Fruit fly (Drosophila melanogaster) whole organism, adult: ENCODE results near the gene CG7560.
A peak's percentile ranks its signal among the peaks of the same experiment; 100 is the strongest.

Source experiments
- CG11617 ChIP-seq: fragments of 200-800 bp; sonication (Bioruptor generic); optimal IDR thresholded peaks from 2 replicates; lab custom pipeline; 2017; ENCODE audit warnings: mild to moderate bottlenecking, missing biosample characterization, missing genetic modification reagents, missing genetic modification characterization
- CG12768 ChIP-seq: fragments of 200-800 bp; sonication (Bioruptor generic); optimal IDR thresholded peaks from 2 replicates; lab custom pipeline; 2017; ENCODE audit warnings: missing biosample characterization, missing genetic modification characterization, mild to moderate bottlenecking, moderate library complexity, missing genetic modification reagents
- CG14711 ChIP-seq: fragments of 200-800 bp; sonication (Bioruptor generic); optimal IDR thresholded peaks from 2 replicates; lab custom pipeline; 2018; ENCODE audit warnings: missing biosample characterization, mild to moderate bottlenecking, missing genetic modification characterization, moderate library complexity
- CG1620 ChIP-seq: fragments of 200-800 bp; sonication (Bioruptor generic); optimal IDR thresholded peaks from 2 replicates; lab custom pipeline; 2016; ENCODE audit warnings: missing biosample characterization, missing genetic modification characterization
- CG33017 ChIP-seq: fragments of 200-800 bp; sonication (Bioruptor generic); optimal IDR thresholded peaks from 2 replicates; lab custom pipeline; 2018; ENCODE audit warnings: missing biosample characterization, mild to moderate bottlenecking, missing genetic modification characterization, moderate library complexity
- CG5204 ChIP-seq: fragments of 200-800 bp; sonication (Bioruptor generic); optimal IDR thresholded peaks from 2 replicates; lab custom pipeline; 2016; ENCODE audit warnings: missing biosample characterization, missing genetic modification characterization
- CG7045 ChIP-seq: fragments of 200-800 bp; sonication (Bioruptor generic); optimal IDR thresholded peaks from 2 replicates; lab custom pipeline; 2017; ENCODE audit warnings: missing biosample characterization, mild to moderate bottlenecking, missing genetic modification characterization
- CG7101 ChIP-seq: fragments of 200-800 bp; sonication (Bioruptor generic); optimal IDR thresholded peaks from 2 replicates; lab custom pipeline; 2018; ENCODE audit warnings: missing biosample characterization, mild to moderate bottlenecking, missing genetic modification characterization, moderate library complexity
- Clk ChIP-seq: fragments of 200-800 bp; sonication (Bioruptor generic); optimal IDR thresholded peaks from 2 replicates; lab custom pipeline; 2017; ENCODE audit warnings: missing biosample characterization, missing genetic modification characterization
- Crg-1 ChIP-seq: fragments of 200-800 bp; sonication (Bioruptor generic); optimal IDR thresholded peaks from 2 replicates; lab custom pipeline; 2016; ENCODE audit warnings: missing biosample characterization, missing genetic modification characterization
- Hr96 ChIP-seq: fragments of 200-800 bp; sonication (Bioruptor generic); optimal IDR thresholded peaks from 2 replicates; lab custom pipeline; 2016; ENCODE audit warnings: missing biosample characterization, missing genetic modification characterization
- Mnt ChIP-seq: fragments of 200-800 bp; sonication (Bioruptor generic); optimal IDR thresholded peaks from 2 replicates; lab custom pipeline; 2016; ENCODE audit warnings: missing biosample characterization, mild to moderate bottlenecking, missing genetic modification characterization
- bab1 ChIP-seq: fragments of 200-800 bp; sonication (Bioruptor generic); optimal IDR thresholded peaks from 3 replicates; lab custom pipeline; 2019; ENCODE audit warnings: missing biosample characterization, mild to moderate bottlenecking, missing genetic modification characterization, moderate library complexity
- cic ChIP-seq: fragments of 200-800 bp; sonication (Bioruptor generic); optimal IDR thresholded peaks from 2 replicates; lab custom pipeline; 2017; ENCODE audit warnings: missing biosample characterization, mild to moderate bottlenecking, missing genetic modification characterization, moderate library complexity
- cnc ChIP-seq, 2 experiments: fragments of >200 bp; optimal IDR thresholded peaks; 2 replicates each; lab custom pipeline; 2017
- kay ChIP-seq: fragments of 200-800 bp; sonication (Bioruptor generic); peaks from one replicate; lab custom pipeline; 2016; ENCODE audit warnings: missing biosample characterization, missing genetic modification characterization, borderline replicate concordance
- ovo ChIP-seq: fragments of 200-800 bp; sonication (Bioruptor generic); optimal IDR thresholded peaks from 2 replicates; lab custom pipeline; 2016; ENCODE audit warnings: missing biosample characterization, missing genetic modification characterization
- pad ChIP-seq: fragments of 200-800 bp; sonication (Bioruptor generic); optimal IDR thresholded peaks from 3 replicates; lab custom pipeline; 2017; ENCODE audit warnings: missing biosample characterization, missing genetic modification characterization, mild to moderate bottlenecking, moderate library complexity, missing genetic modification reagents
- tj ChIP-seq: fragments of 200-800 bp; sonication (Bioruptor generic); optimal IDR thresholded peaks from 3 replicates; lab custom pipeline; 2017; ENCODE audit warnings: missing biosample characterization, mild to moderate bottlenecking, missing genetic modification characterization, moderate library complexity
- toe ChIP-seq: fragments of 200-800 bp; sonication (Bioruptor generic); optimal IDR thresholded peaks from 2 replicates; lab custom pipeline; 2016; ENCODE audit warnings: missing biosample characterization, missing genetic modification characterization

The CG7560 gene

DNA sequence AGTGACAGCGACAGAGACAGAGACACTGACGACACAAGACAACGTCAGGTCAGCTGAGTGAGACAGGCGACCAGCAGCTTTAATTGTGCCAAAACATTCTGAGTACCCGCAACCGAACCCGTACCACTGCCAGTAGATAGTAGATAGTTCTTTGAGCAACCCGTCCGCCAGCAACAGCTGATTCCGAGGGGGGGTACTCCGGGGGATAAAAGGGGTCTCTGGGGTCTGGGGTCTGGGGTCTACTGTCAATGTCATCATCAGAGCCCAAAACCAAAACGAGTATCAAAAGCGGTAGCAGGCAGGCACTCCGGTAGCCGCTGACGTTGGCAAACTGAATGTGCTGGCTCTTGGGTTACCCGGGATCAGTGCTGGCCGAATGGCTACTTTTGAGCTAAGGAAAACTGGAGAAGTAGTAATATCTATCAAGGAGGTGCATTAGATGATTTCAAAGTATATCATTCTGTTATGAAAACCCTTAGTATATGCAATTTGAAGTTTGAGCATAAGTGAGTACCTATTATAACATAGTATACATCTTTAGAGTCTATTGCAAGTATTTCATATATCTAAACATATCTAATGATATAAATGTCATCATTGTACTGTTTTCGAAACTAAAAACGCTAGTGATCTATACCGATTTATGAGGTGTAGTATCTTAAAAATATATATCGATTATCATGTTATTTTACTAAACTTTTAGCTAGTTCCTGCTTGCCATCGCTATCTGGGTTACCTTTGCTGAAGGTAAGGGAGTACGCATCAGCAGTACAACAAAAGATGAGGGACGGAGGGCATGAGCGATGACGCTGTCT is 43.6 kb upstream of the CG7560 start:
- TF ChIP-seq CG5204 (GFP tag; lab: Kevin White, UChicago) (no peak), tj (peak; percentile 95)

- TF ChIP-seq CG12768 (GFP tag; lab: Kevin White, UChicago) (no peak), Hr96 (GFP tag; lab: Kevin White, UChicago) (no peak), CG7101 (tag; lab: Kevin White, UChicago) (no peak), toe (no peak), kay (no peak), pad (GFP tag; lab: Kevin White, UChicago) (no peak), Crg-1 (no peak), Mnt (no peak)
Observed at dm6 chr3L:11381941-11382747, 42.8 kb upstream of the CG7560 start.

DNA sequence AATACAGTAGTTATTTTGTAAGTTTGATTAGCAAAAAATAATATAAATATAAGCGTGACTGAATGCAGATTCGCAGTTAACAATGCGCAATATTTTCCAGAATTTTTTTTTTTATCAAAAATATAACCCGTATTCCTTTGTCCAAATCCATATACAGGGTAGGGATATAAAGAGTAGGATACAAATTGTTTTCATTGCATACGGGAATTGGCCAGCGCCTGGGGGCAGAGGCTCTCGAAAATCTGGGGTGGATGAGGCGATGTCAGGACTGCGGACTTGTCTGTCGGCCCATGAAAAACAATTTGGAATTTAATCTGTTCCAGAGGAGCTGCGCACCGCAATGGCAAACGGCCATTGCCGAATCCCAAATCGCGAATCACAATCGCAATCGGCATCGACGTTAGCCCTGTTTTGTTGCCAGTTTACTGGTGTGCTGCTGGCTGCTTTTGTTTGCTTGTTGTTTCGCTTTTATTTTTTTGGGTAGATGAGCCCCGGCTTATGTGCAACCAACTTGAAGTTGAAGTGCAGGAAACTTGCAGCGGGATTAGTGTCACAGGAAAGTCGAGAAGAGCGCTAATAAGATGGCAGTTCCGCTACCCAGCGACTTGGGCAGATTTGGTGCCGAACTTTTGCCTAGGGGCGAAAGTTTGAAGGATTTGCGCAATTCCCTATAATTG is 42.1 kb upstream of the CG7560 start:
- TF ChIP-seq pad (GFP tag; lab: Kevin White, UChicago) (no peak), CG33017 (tag; lab: Kevin White, UChicago) (no peak), ovo (GFP tag; lab: Kevin White, UChicago) (no peak), CG7045 (no peak), bab1 (GFP tag; lab: Kevin White, UChicago) (no peak), Clk (GFP tag; lab: Kevin White, UChicago) (no peak), Hr96 (GFP tag; lab: Kevin White, UChicago) (no peak), CG14711 (tag; lab: Kevin White, UChicago) (no peak), CG1620 (no peak), Mnt (no peak), Crg-1 (no peak), cic (GFP tag; lab: Kevin White, UChicago) (no peak), kay (no peak), CG7101 (tag; lab: Kevin White, UChicago) (no peak), cnc (optimal IDR thresholded peaks at IDR 0.05; lab: Kevin White, UChicago) (no peak)

DNA sequence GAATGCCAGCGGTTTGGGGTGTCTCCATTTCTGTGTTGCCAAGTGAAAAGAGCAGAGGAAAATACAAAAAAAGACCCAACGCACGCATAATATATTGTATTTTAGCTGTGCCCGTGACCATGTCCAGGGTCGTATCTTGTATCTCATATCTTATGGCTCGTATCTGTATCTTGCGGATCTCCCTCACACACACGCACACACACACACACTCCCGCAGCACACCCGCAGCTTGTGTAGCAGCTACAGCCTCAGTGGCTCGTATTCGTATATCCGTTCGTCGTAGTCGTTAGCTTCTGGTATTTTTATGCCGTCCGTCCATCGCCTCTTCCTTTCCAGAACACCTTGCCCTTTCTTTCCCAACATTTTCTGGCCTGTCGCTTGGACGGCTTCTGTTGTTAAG is 40.7 kb upstream of the CG7560 start:
- TF ChIP-seq CG7045 (no peak), toe (no peak), CG7101 (tag; lab: Kevin White, UChicago) (no peak), Crg-1 (no peak), CG12768 (GFP tag; lab: Kevin White, UChicago) (no peak), Mnt (no peak), Clk (GFP tag; lab: Kevin White, UChicago) (no peak), cic (GFP tag; lab: Kevin White, UChicago) (no peak), CG33017 (tag; lab: Kevin White, UChicago) (no peak), ovo (GFP tag; lab: Kevin White, UChicago) (no peak), CG14711 (tag; lab: Kevin White, UChicago) (no peak), pad (GFP tag; lab: Kevin White, UChicago) (no peak), cnc (optimal IDR thresholded peaks at IDR 0.05; lab: Kevin White, UChicago) (no peak), Hr96 (GFP tag; lab: Kevin White, UChicago) (no peak), CG5204 (GFP tag; lab: Kevin White, UChicago) (no peak), CG11617 (GFP tag; lab: Kevin White, UChicago) (no peak), CG1620 (no peak), tj (no peak), kay (no peak), bab1 (GFP tag; lab: Kevin White, UChicago) (no peak)

DNA sequence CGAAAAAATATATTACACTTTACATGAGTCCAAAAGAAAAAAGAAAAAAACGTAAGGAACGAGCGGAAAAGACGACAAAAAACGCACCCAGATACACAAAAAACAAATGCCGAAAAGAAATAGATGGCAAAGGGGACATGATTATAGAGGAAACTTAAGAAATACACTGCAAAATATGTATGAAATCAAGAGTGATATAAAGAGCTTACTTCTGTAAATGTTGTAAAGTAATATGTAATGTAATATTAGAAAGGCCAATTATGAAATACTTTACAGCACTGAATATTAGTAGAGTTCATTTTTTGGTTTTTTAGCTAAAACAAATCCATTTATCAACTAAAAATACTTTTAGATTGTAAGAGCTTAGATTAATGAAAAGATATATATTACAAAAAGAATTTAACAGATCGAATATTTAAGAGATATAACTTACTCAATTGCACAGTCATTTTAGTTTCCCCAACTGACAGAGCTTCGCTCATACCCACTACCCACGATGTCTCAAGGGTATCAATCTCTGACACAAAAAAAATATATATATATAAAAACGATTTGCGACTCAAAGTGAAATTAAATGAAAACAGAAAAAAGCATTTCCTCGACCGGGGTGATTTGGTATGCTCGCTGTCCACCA is 40.0 kb upstream of the CG7560 start:
- TF ChIP-seq toe (no peak), CG5204 (GFP tag; lab: Kevin White, UChicago) (no peak), CG33017 (tag; lab: Kevin White, UChicago) (no peak), CG7101 (tag; lab: Kevin White, UChicago) (no peak)

DNA sequence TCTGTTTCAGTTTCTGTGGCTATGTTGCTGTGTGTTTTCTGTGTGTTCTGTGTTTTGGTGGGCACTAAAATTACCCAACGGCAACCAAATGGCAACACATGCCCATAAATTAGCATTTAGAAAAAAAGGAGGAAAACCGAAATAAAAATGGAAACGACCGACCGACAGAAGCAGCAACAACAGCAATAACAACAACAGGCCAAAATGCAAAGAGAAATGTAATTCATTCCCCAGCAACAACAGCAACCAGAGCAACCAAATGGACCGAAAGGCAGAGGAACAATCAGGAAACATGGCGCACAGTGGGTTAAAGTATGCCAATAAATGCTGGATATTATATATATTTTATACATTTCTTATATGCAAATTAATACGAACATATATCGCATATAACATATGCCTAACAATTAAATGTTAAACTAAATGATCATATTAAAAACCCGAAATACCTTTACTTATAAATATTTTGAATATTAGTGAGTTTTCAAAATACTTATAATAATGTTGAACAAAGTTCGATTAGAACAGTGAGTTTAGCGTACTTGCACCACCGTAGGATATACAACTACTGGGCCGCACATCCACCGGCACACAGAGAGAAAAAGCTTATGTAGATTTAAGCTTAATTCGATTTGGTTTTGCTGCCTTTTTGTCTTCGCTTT is 35.9 kb upstream of the CG7560 start:
- no peak for TF ChIP-seq Hr96 (GFP tag; lab: Kevin White, UChicago)
- no peak for TF ChIP-seq bab1 (GFP tag; lab: Kevin White, UChicago)
- TF ChIP-seq tj = no peak
- no peak for TF ChIP-seq ovo (GFP tag; lab: Kevin White, UChicago)
